Fruit fly (Drosophila melanogaster) whole organism, embryonic: ENCODE data around the gene tweek.
A peak's percentile ranks its signal among the peaks of the same experiment; 100 is the strongest.

ENCODE experiments used
- Abd-B ChIP-seq: fragments of 200-800 bp; sonication (Bioruptor generic); optimal IDR thresholded peaks from 2 replicates; lab custom pipeline; 2018; ENCODE audit warnings: missing biosample characterization, mild to moderate bottlenecking, missing genetic modification characterization, moderate library complexity
- Ada2b ChIP-seq: fragments of 200-800 bp; sonication (Bioruptor generic); IDR thresholded peaks from 2 replicates; pipeline ENCODE4 v1.3.6; 2022; ENCODE audit warnings: missing biosample characterization, missing genetic modification characterization
- Bteb2 ChIP-seq: fragments of 200-800 bp; sonication (Bioruptor generic); optimal IDR thresholded peaks from 2 replicates; lab custom pipeline; 2016; ENCODE audit warnings: missing biosample characterization, missing genetic modification characterization
- CG1024 ChIP-seq: fragments of 200-800 bp; sonication (Bioruptor generic); IDR thresholded peaks from 2 replicates; pipeline ENCODE4 v1.3.6; 2022; ENCODE audit warnings: missing biosample characterization, missing genetic modification characterization
- CG10654 ChIP-seq: fragments of 200-800 bp; sonication (Bioruptor generic); optimal IDR thresholded peaks from 2 replicates; lab custom pipeline; 2016; ENCODE audit warnings: missing biosample characterization, missing genetic modification characterization
- CG1233 ChIP-seq: fragments of 200-800 bp; sonication (Bioruptor generic); optimal IDR thresholded peaks from 4 replicates; lab custom pipeline; 2018; ENCODE audit warnings: missing biosample characterization, mild to moderate bottlenecking, missing genetic modification characterization
- CG13424 ChIP-seq: fragments of 200-800 bp; sonication (Bioruptor generic); optimal IDR thresholded peaks from 2 replicates; lab custom pipeline; 2019; ENCODE audit warnings: missing biosample characterization, mild to moderate bottlenecking, missing genetic modification characterization, moderate library complexity
- CG14860 ChIP-seq: fragments of 200-800 bp; sonication (Bioruptor generic); IDR thresholded peaks from 3 replicates; pipeline ENCODE4 v1.3.6; 2022; ENCODE audit warnings: missing biosample characterization, missing genetic modification characterization; ENCODE audit not compliant: partially characterized antibody
- CG15696 ChIP-seq: fragments of 200-800 bp; sonication (Bioruptor generic); optimal IDR thresholded peaks from 2 replicates; lab custom pipeline; 2019; ENCODE audit warnings: missing biosample characterization, mild to moderate bottlenecking, missing genetic modification characterization, moderate library complexity
- CG18011 ChIP-seq: fragments of 200-800 bp; sonication (Bioruptor generic); optimal IDR thresholded peaks from 2 replicates; lab custom pipeline; 2017; ENCODE audit warnings: missing biosample characterization, missing genetic modification characterization, mild to moderate bottlenecking, moderate library complexity, missing genotype
- CG18764 ChIP-seq: fragments of 200-800 bp; sonication (Bioruptor generic); optimal IDR thresholded peaks from 3 replicates; lab custom pipeline; 2016; ENCODE audit warnings: missing biosample characterization, missing genetic modification characterization
- CG33213 ChIP-seq: fragments of 200-800 bp; sonication (Bioruptor generic); optimal IDR thresholded peaks from 3 replicates; lab custom pipeline; 2016; ENCODE audit warnings: missing biosample characterization, missing genetic modification characterization
- CG34422 ChIP-seq: fragments of 200-800 bp; sonication (Bioruptor generic); IDR thresholded peaks from 3 replicates; pipeline ENCODE4 v1.3.6; 2022; ENCODE audit warnings: missing biosample characterization, missing genetic modification characterization
- CG7357 ChIP-seq: fragments of 200-800 bp; sonication (Bioruptor generic); IDR thresholded peaks from 3 replicates; pipeline ENCODE4 v1.3.6; 2022; ENCODE audit warnings: missing biosample characterization, missing genetic modification characterization
- CG7745 ChIP-seq: fragments of 200-800 bp; sonication (Bioruptor generic); optimal IDR thresholded peaks from 2 replicates; lab custom pipeline; 2018; ENCODE audit warnings: missing biosample characterization, mild to moderate bottlenecking, missing genetic modification characterization, moderate library complexity
- CG8924 ChIP-seq: fragments of 200-800 bp; optimal IDR thresholded peaks from 3 replicates; lab custom pipeline; 2019; ENCODE audit warnings: missing biosample characterization, mild to moderate bottlenecking, missing genetic modification characterization, moderate library complexity
- CoRest ChIP-seq: fragments of 200-800 bp; sonication (Bioruptor generic); optimal IDR thresholded peaks from 3 replicates; lab custom pipeline; 2018; ENCODE audit warnings: missing biosample characterization, mild to moderate bottlenecking, missing genetic modification characterization, moderate library complexity
- D ChIP-seq, 2 experiments: fragments of 200-800 bp in 1 of 2; fragments of >200 bp in 1 of 2; sonication (Bioruptor generic) in 1 of 2; optimal IDR thresholded peaks; 2 replicates in 1 of 2; 3 replicates in 1 of 2; lab custom pipeline; 2017; ENCODE audit warnings: mild to moderate bottlenecking in 1 of 2, missing biosample characterization in 1 of 2, missing genetic modification characterization in 1 of 2, missing genetic modification reagents in 1 of 2
- D19A ChIP-seq: fragments of 200-800 bp; optimal IDR thresholded peaks from 3 replicates; lab custom pipeline; 2019; ENCODE audit warnings: missing biosample characterization, mild to moderate bottlenecking, missing genetic modification characterization, moderate library complexity
- Deaf1 ChIP-seq: fragments of 200-800 bp; optimal IDR thresholded peaks from 3 replicates; lab custom pipeline; 2019; ENCODE audit warnings: missing biosample characterization, mild to moderate bottlenecking, missing genetic modification characterization, moderate library complexity
- Dek ChIP-seq: fragments of 200-800 bp; sonication (Bioruptor generic); optimal IDR thresholded peaks from 3 replicates; lab custom pipeline; 2019; ENCODE audit warnings: missing biosample characterization, mild to moderate bottlenecking, missing genetic modification characterization, moderate library complexity
- Dip3 ChIP-seq: fragments of 200-800 bp; sonication (Bioruptor generic); optimal IDR thresholded peaks from 3 replicates; lab custom pipeline; 2016; ENCODE audit warnings: missing biosample characterization, missing genetic modification characterization
- Eip74EF ChIP-seq, 2 experiments: fragments of 200-800 bp in 1 of 2; fragments of >200 bp in 1 of 2; sonication (Bioruptor generic) in 1 of 2; optimal IDR thresholded peaks; 2 replicates each; lab custom pipeline; 2017 to 2019; ENCODE audit warnings: missing biosample characterization in 2 of 2, missing genetic modification characterization in 2 of 2, mild to moderate bottlenecking in 1 of 2, moderate library complexity in 1 of 2
- Fer3 ChIP-seq: fragments of 200-800 bp; sonication (Bioruptor generic); optimal IDR thresholded peaks from 2 replicates; lab custom pipeline; 2018; ENCODE audit warnings: missing biosample characterization, mild to moderate bottlenecking, missing genetic modification characterization, moderate library complexity
- Gsc ChIP-seq: fragments of 200-800 bp; sonication (Bioruptor generic); IDR thresholded peaks from 2 replicates; pipeline ENCODE4 v1.3.6; 2022; ENCODE audit warnings: missing biosample characterization, missing genetic modification characterization
- HLHmδ ChIP-seq: fragments of 200-800 bp; sonication (Bioruptor generic); optimal IDR thresholded peaks from 2 replicates; lab custom pipeline; 2018; ENCODE audit warnings: missing biosample characterization, mild to moderate bottlenecking, missing genetic modification characterization, moderate library complexity
- Hr39 ChIP-seq: fragments of >200 bp; optimal IDR thresholded peaks from 2 replicates; lab custom pipeline; 2017
- Max ChIP-seq: fragments of 200-800 bp; sonication (Bioruptor generic); optimal IDR thresholded peaks from 2 replicates; lab custom pipeline; 2016; ENCODE audit warnings: missing biosample characterization, mild to moderate bottlenecking, missing genetic modification characterization
- Nf-YC ChIP-seq: fragments of 200-800 bp; optimal IDR thresholded peaks from 3 replicates; lab custom pipeline; 2019; ENCODE audit warnings: missing biosample characterization, mild to moderate bottlenecking, missing genetic modification characterization, moderate library complexity
- bab2 ChIP-seq: fragments of 200-800 bp; sonication (Bioruptor generic); optimal IDR thresholded peaks from 2 replicates; lab custom pipeline; 2016; ENCODE audit warnings: missing biosample characterization, missing genetic modification characterization
- bcd ChIP-seq: fragments of 200-800 bp; sonication (Bioruptor generic); optimal IDR thresholded peaks from 2 replicates; lab custom pipeline; 2017; ENCODE audit warnings: missing biosample characterization, mild to moderate bottlenecking, missing genetic modification characterization
- chif ChIP-seq, 2 experiments: fragments of 200-800 bp; sonication (Bioruptor generic); optimal IDR thresholded peaks; 3 replicates each; lab custom pipeline; 2016; ENCODE audit warnings: missing biosample characterization in 2 of 2, missing genetic modification characterization in 2 of 2
- corto ChIP-seq: fragments of 200-800 bp; sonication (Bioruptor generic); optimal IDR thresholded peaks from 2 replicates; lab custom pipeline; 2016; ENCODE audit warnings: missing biosample characterization, mild to moderate bottlenecking, missing genetic modification characterization, moderate library complexity
- dimm ChIP-seq: fragments of 200-800 bp; sonication (Bioruptor generic); IDR thresholded peaks from 2 replicates; pipeline ENCODE4 v1.3.6; 2022; ENCODE audit warnings: missing biosample characterization, missing genetic modification characterization
- fu2 ChIP-seq: fragments of 200-800 bp; sonication (Bioruptor generic); optimal IDR thresholded peaks from 2 replicates; lab custom pipeline; 2016; ENCODE audit warnings: missing biosample characterization, missing genetic modification characterization
- her ChIP-seq: fragments of 200-800 bp; sonication (Bioruptor generic); optimal IDR thresholded peaks from 2 replicates; lab custom pipeline; 2016; ENCODE audit warnings: missing biosample characterization, missing genetic modification characterization
- jing ChIP-seq: fragments of 200-800 bp; sonication (Bioruptor generic); optimal IDR thresholded peaks from 2 replicates; lab custom pipeline; 2018; ENCODE audit warnings: missing biosample characterization, mild to moderate bottlenecking, missing genetic modification characterization
- lola ChIP-seq, 3 experiments: fragments of >200 bp in 2 of 3; fragments of 200-800 bp in 1 of 3; sonication (Bioruptor generic) in 1 of 3; optimal IDR thresholded peaks; 2 replicates each; lab custom pipeline; 2017 to 2019; ENCODE audit warnings: missing biosample characterization in 3 of 3, missing genetic modification characterization in 3 of 3, mild to moderate bottlenecking in 1 of 3, moderate library complexity in 1 of 3
- maf-S ChIP-seq: fragments of 200-800 bp; sonication (Bioruptor generic); optimal IDR thresholded peaks from 2 replicates; lab custom pipeline; 2016; ENCODE audit warnings: missing biosample characterization, missing genetic modification characterization
- nerfin-1 ChIP-seq: fragments of 200-800 bp; sonication (Bioruptor generic); optimal IDR thresholded peaks from 3 replicates; lab custom pipeline; 2019; ENCODE audit warnings: missing biosample characterization, mild to moderate bottlenecking, missing genetic modification characterization, moderate library complexity
- odd ChIP-seq: fragments of 200-800 bp; sonication (Bioruptor generic); optimal IDR thresholded peaks from 2 replicates; lab custom pipeline; 2017; ENCODE audit warnings: missing biosample characterization, mild to moderate bottlenecking, missing genetic modification characterization
- prd ChIP-seq, 3 experiments: fragments of >200 bp in 2 of 3; fragments of 200-800 bp in 1 of 3; sonication (Bioruptor generic) in 1 of 3; optimal IDR thresholded peaks in 2 of 3; IDR thresholded peaks in 1 of 3; 2 replicates in 2 of 3; 3 replicates in 1 of 3; pipeline versions ENCODE4 v1.3.6 to Lab custom; 2017 to 2022; ENCODE audit warnings: missing biosample characterization in 1 of 3, missing genetic modification characterization in 1 of 3
- pros ChIP-seq: fragments of 200-800 bp; sonication (Bioruptor generic); optimal IDR thresholded peaks from 3 replicates; lab custom pipeline; 2019; ENCODE audit warnings: missing biosample characterization, mild to moderate bottlenecking, missing genetic modification characterization, moderate library complexity
- sd ChIP-seq: fragments of 200-800 bp; sonication (Bioruptor generic); optimal IDR thresholded peaks from 3 replicates; lab custom pipeline; 2018; ENCODE audit warnings: missing biosample characterization, mild to moderate bottlenecking, missing genetic modification characterization, moderate library complexity
- sens ChIP-seq: fragments of 200-800 bp; sonication (Bioruptor generic); peaks from one replicate; lab custom pipeline; 2016; ENCODE audit warnings: missing biosample characterization, missing genetic modification characterization
- sima ChIP-seq: fragments of 200-800 bp; sonication (Bioruptor generic); optimal IDR thresholded peaks from 2 replicates; lab custom pipeline; 2016; ENCODE audit warnings: missing biosample characterization, missing genetic modification characterization
- so ChIP-seq: fragments of 200-800 bp; sonication (Bioruptor generic); IDR thresholded peaks from 3 replicates; pipeline ENCODE4 v1.3.6; 2022; ENCODE audit warnings: missing biosample characterization, missing genetic modification characterization
- ssp ChIP-seq: fragments of 200-800 bp; sonication (Bioruptor generic); IDR thresholded peaks from 2 replicates; pipeline ENCODE4 v1.3.6; 2022; ENCODE audit warnings: missing biosample characterization, missing genetic modification characterization
- tll ChIP-seq, 2 experiments: fragments of 200-800 bp in 1 of 2; fragments of >200 bp in 1 of 2; sonication (Bioruptor generic) in 1 of 2; optimal IDR thresholded peaks; 2 replicates each; lab custom pipeline; 2017 to 2019; ENCODE audit warnings: missing biosample characterization in 2 of 2, missing genetic modification characterization in 2 of 2, mild to moderate bottlenecking in 1 of 2, moderate library complexity in 1 of 2
- vfl ChIP-seq: fragments of 200-800 bp; sonication (Bioruptor generic); optimal IDR thresholded peaks from 2 replicates; lab custom pipeline; 2016; ENCODE audit warnings: missing biosample characterization, missing genetic modification characterization

The tweek gene

DNA sequence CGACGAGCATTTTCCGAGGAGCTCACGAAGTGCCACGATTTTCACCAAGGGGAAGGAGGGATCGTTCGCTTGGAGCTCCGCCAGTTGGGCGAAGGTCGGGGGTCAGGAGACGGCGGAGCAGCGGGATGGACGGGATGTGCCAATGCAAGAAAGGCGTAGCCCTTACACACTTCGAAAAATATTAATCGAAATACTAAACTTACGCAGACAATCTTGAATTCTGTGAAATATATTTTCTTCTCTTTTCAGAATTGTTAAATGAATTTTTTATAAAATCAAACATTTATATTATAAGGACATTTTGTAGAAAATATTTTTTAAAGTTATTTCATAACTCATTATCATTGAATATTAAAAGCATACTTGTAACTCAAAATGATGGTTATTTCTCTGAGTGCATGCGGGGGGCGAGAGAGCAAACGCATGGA is 19.4 kb upstream of the tweek start (continued):
- TF ChIP-seq chif (GFP tag; optimal IDR thresholded peaks at IDR 0.05; lab: Kevin White, UChicago) = no peak
- no peak for TF ChIP-seq Ada2b (GFP tag; lab: Robert Waterston, UW)
- TF ChIP-seq lola (GFP tag; optimal IDR thresholded peaks at IDR 0.05; lab: Kevin White, UChicago) = peak in 1 of 3 experiments; percentile 23
- no peak for TF ChIP-seq maf-S
- no peak for TF ChIP-seq Hr39 (lab: Kevin White, UChicago)
- peak; percentile 67 for TF ChIP-seq CoRest (tag; lab: Kevin White, UChicago)
- TF ChIP-seq sd (tag; lab: Kevin White, UChicago) = no peak
- TF ChIP-seq CG14860 = no peak
- TF ChIP-seq prd (optimal IDR thresholded peaks at IDR 0.05; lab: Kevin White, UChicago) = no peak
- no peak for TF ChIP-seq prd (GFP tag; IDR thresholded peaks at IDR 0.05; lab: Robert Waterston, UW)
- TF ChIP-seq bcd = peak; percentile 61
- TF ChIP-seq odd (GFP tag; lab: Kevin White, UChicago) = peak; percentile 24
- no peak for TF ChIP-seq Dip3 (GFP tag; lab: Kevin White, UChicago)
- TF ChIP-seq CG10654 (GFP tag; lab: Kevin White, UChicago) = no peak
- no peak for TF ChIP-seq Eip74EF (GFP tag; optimal IDR thresholded peaks at IDR 0.05; lab: Kevin White, UChicago)
- TF ChIP-seq pros (GFP tag; lab: Kevin White, UChicago) = no peak
- TF ChIP-seq Fer3 (tag; lab: Kevin White, UChicago) = peak; percentile 19
- no peak for TF ChIP-seq CG1233 (GFP tag; lab: Kevin White, UChicago)
- TF ChIP-seq nerfin-1 = no peak
- peak; percentile 91 for TF ChIP-seq Deaf1
- TF ChIP-seq corto (GFP tag; lab: Kevin White, UChicago) = no peak
- TF ChIP-seq Bteb2 (GFP tag; lab: Kevin White, UChicago) = no peak
- no peak for TF ChIP-seq vfl (GFP tag; lab: Kevin White, UChicago)
- TF ChIP-seq her (GFP tag; lab: Kevin White, UChicago) = no peak
- no peak for TF ChIP-seq Max
- TF ChIP-seq fu2 (GFP tag; lab: Kevin White, UChicago) = no peak
- TF ChIP-seq D19A (tag; lab: Kevin White, UChicago) = peak; percentile 45
- TF ChIP-seq CG7745 (tag; lab: Kevin White, UChicago) = no peak
- TF ChIP-seq ssp (GFP tag; lab: Robert Waterston, UW) = no peak
- TF ChIP-seq CG1024 (GFP tag; lab: Robert Waterston, UW) = no peak
- TF ChIP-seq CG33213 = no peak
- no peak for TF ChIP-seq bab2 (GFP tag; lab: Kevin White, UChicago)
- TF ChIP-seq CG18764 (GFP tag; lab: Kevin White, UChicago) = no peak
- peak; percentile 60 for TF ChIP-seq Nf-YC
- no peak; the same call in 2 of the 3 replicates for TF ChIP-seq so
- TF ChIP-seq Abd-B (GFP tag; lab: Kevin White, UChicago) = peak; percentile 46
- TF ChIP-seq Gsc (GFP tag; lab: Robert Waterston, UW) = no peak
- no peak for TF ChIP-seq D (optimal IDR thresholded peaks at IDR 0.05; lab: Kevin White, UChicago)
- TF ChIP-seq D (GFP tag; optimal IDR thresholded peaks at IDR 0.05; lab: Kevin White, UChicago) = peak; percentile 24
- no peak for TF ChIP-seq HLHmδ (GFP tag; lab: Kevin White, UChicago)
- TF ChIP-seq jing (GFP tag; lab: Kevin White, UChicago) = no peak
- TF ChIP-seq dimm = no peak
- TF ChIP-seq sens = no peak
- no peak for TF ChIP-seq CG34422 (GFP tag; lab: Robert Waterston, UW)
- TF ChIP-seq CG18011 (GFP tag; lab: Kevin White, UChicago) = no peak
- no peak for TF ChIP-seq tll (GFP tag; optimal IDR thresholded peaks at IDR 0.05; lab: Kevin White, UChicago)
- TF ChIP-seq Dek (tag; lab: Kevin White, UChicago) = peak; percentile 27
- TF ChIP-seq sima = no peak
- no peak for TF ChIP-seq CG15696 (tag; lab: Kevin White, UChicago)
- peak; percentile 74 for TF ChIP-seq CG13424
- no peak for TF ChIP-seq CG8924 (tag; lab: Kevin White, UChicago)
- TF ChIP-seq CG7357 (GFP tag; lab: Robert Waterston, UW) = peak; percentile 52; the same call in 1 of the 3 replicates
